Worm (Caenorhabditis elegans): ENCODE results near the gene ttr-9.
A peak's percentile ranks its signal among the peaks of the same experiment; 100 is the strongest.

ttr-9 gene

ce11 chrIV:9506251-9506650, at the start of gene ttr-9:
ttr-9 (minus strand) TSS chrIV:9506351.
- TF ChIP-seq egrh-3 (GFP tag; IDR thresholded peaks at IDR 0.05) (no peak), F10E7.11 (tag; optimal IDR thresholded peaks at IDR 0.05) (no peak), madf-8 (GFP tag; conservative IDR thresholded peaks at IDR 0.05) (no peak), lir-1 (GFP tag; conservative IDR thresholded peaks at IDR 0.05) (no peak), ZK185.1 (tag; optimal IDR thresholded peaks at IDR 0.05; ENCODE audit: poor library complexity, severe bottlenecking) (no peak), ztf-22 (GFP tag; optimal IDR thresholded peaks at IDR 0.05) (no peak), Y79H2A.3 (GFP tag; conservative IDR thresholded peaks at IDR 0.05) (no peak), hlh-26 (GFP tag; conservative IDR thresholded peaks at IDR 0.05) (no peak), aptf-2 (GFP tag; conservative IDR thresholded peaks at IDR 0.05) (no peak), hmg-1.2 (GFP tag; IDR thresholded peaks at IDR 0.05) (no peak), T26A5.8 (tag; optimal IDR thresholded peaks at IDR 0.05) (no peak), fkh-3 (tag; optimal IDR thresholded peaks at IDR 0.05) (no peak), snpc-3.4 (tag; optimal IDR thresholded peaks at IDR 0.05) (no peak)

- no peak for TF ChIP-seq madf-3 (GFP tag; IDR thresholded peaks at IDR 0.05)
- TF ChIP-seq C06A6.2 (GFP tag; conservative IDR thresholded peaks at IDR 0.05): no peak
- TF ChIP-seq hlh-12 (tag; optimal IDR thresholded peaks at IDR 0.05): no peak
- TF ChIP-seq hsf-1 (GFP tag; IDR thresholded peaks at IDR 0.05): no peak
- no peak for TF ChIP-seq snpc-4 (GFP tag; optimal IDR thresholded peaks at IDR 0.05)
- TF ChIP-seq snpc-4 (tag; optimal IDR thresholded peaks at IDR 0.05): no peak
- no peak for TF ChIP-seq let-607 (tag; optimal IDR thresholded peaks at IDR 0.05)
- no peak for TF ChIP-seq mcd-1 (GFP tag; IDR thresholded peaks at IDR 0.05)
- TF ChIP-seq gei-17 (GFP tag; optimal IDR thresholded peaks at IDR 0.05): no peak
- no peak for TF ChIP-seq fkh-3 (tag; optimal IDR thresholded peaks at IDR 0.05)
- no peak for TF ChIP-seq F10E7.11 (tag; optimal IDR thresholded peaks at IDR 0.05)
- no peak for TF ChIP-seq ztf-22 (GFP tag; optimal IDR thresholded peaks at IDR 0.05)
- TF ChIP-seq xnd-1 (tag; optimal IDR thresholded peaks at IDR 0.05): no peak
- no peak for TF ChIP-seq rec-8 (tag; optimal IDR thresholded peaks at IDR 0.05)
- no peak for TF ChIP-seq dox-1 (GFP tag; IDR thresholded peaks at IDR 0.05)
- TF ChIP-seq F52B5.7 (tag; optimal IDR thresholded peaks at IDR 0.05): no peak
- no peak for TF ChIP-seq nhr-90 (tag; optimal IDR thresholded peaks at IDR 0.05)
Observed at ce11 chrIV:9545986-9546385, 39.8 kb upstream of the ttr-9 start, which contains the start of gene T05A1.5. T05A1.5 (plus strand) TSS chrIV:9546286.

- TF ChIP-seq C06A6.2 (GFP tag; conservative IDR thresholded peaks at IDR 0.05) (no peak), atf-7 (tag; optimal IDR thresholded peaks at IDR 0.05) (no peak), nhr-80 (tag; optimal IDR thresholded peaks at IDR 0.05) (peak; percentile 47), Y95B8A.8 (GFP tag; IDR thresholded peaks at IDR 0.05) (no peak), xnd-1 (tag; optimal IDR thresholded peaks at IDR 0.05) (no peak), ceh-100 (GFP tag; IDR thresholded peaks at IDR 0.05) (no peak), bed-2 (GFP tag; IDR thresholded peaks at IDR 0.05) (no peak)
Observed at ce11 chrIV:9540342-9540856, 34.2 kb upstream of the ttr-9 start, which contains the start of gene fbl-1. fbl-1 (plus strand) TSS chrIV:9540806.

ce11 chrIV:9538214-9538613, 32.1 kb upstream of the ttr-9 start:
- TF ChIP-seq Y67H2A.10 (GFP tag; conservative IDR thresholded peaks at IDR 0.05) (no peak), unc-62 (GFP tag; optimal IDR thresholded peaks at IDR 0.05) (peak; percentile 45), snpc-3.4 (tag; optimal IDR thresholded peaks at IDR 0.05) (no peak), let-607 (tag; optimal IDR thresholded peaks at IDR 0.05) (peak; percentile 14 to 77), nhr-80 (tag; optimal IDR thresholded peaks at IDR 0.05) (peak; percentile 61), bed-2 (GFP tag; IDR thresholded peaks at IDR 0.05) (no peak), ceh-58 (GFP tag; IDR thresholded peaks at IDR 0.05) (no peak), egl-44 (GFP tag; IDR thresholded peaks at IDR 0.05) (0 out of 2 replicates have a peak, but pooled peaks have one; percentile 10)

Data from whole organism, young adult.